Worm (Caenorhabditis elegans): Measurements from ENCODE around the gene gpla-1.
A peak's percentile ranks its signal among the peaks of the same experiment; 100 is the strongest.

gpla-1 gene

DNA sequence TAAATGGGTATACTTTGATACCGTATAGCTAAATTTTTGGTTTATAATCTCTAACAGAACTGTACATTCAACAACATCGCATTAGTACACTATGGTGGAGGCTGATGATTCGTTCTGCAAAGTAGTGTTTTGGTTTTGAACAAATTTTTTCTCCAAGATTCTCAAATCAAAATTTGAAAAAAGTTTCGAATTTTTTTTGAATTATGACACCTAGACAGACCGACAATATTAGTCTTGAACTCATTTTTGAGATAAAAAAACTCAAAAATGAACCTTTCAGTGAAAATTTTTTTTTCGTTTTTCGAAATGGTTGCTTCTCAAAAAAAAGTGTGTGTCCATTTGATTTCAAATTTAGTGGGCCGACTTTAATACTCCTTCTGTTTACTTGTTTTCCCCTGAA, 7.8 kb upstream of the gpla-1 start:
- TF ChIP-seq gmeb-1 (tag; optimal IDR thresholded peaks at IDR 0.05): no peak
- no peak for TF ChIP-seq egl-27 (tag; optimal IDR thresholded peaks at IDR 0.05)
- no peak for TF ChIP-seq elt-3 (tag; optimal IDR thresholded peaks at IDR 0.05)
- TF ChIP-seq sem-4 (tag; optimal IDR thresholded peaks at IDR 0.05): no peak
- no peak for TF ChIP-seq nhr-129 (tag; optimal IDR thresholded peaks at IDR 0.05)
- no peak for TF ChIP-seq mdl-1 (tag; optimal IDR thresholded peaks at IDR 0.05)
- TF ChIP-seq Y55F3AM.14 (GFP tag; optimal IDR thresholded peaks at IDR 0.05): no peak
- no peak for TF ChIP-seq lin-39 (tag; optimal IDR thresholded peaks at IDR 0.05)
- TF ChIP-seq snpc-4 (tag; optimal IDR thresholded peaks at IDR 0.05): no peak
- no peak for TF ChIP-seq zag-1 (tag; optimal IDR thresholded peaks at IDR 0.05)
- no peak for TF ChIP-seq nhr-6 (tag; optimal IDR thresholded peaks at IDR 0.05)
- TF ChIP-seq nhr-10 (tag; optimal IDR thresholded peaks at IDR 0.05): no peak
- TF ChIP-seq dmd-4 (tag; optimal IDR thresholded peaks at IDR 0.05): no peak
- no peak for TF ChIP-seq ceh-82 (tag; optimal IDR thresholded peaks at IDR 0.05)
- TF ChIP-seq nhr-23 (tag; optimal IDR thresholded peaks at IDR 0.05): no peak
- no peak for TF ChIP-seq nhr-237 (tag; optimal IDR thresholded peaks at IDR 0.05)
- no peak for TF ChIP-seq sma-9 (GFP tag; optimal IDR thresholded peaks at IDR 0.05)
- no peak for TF ChIP-seq sma-9 (tag; optimal IDR thresholded peaks at IDR 0.05)
- no peak for TF ChIP-seq ztf-1 (GFP tag; conservative IDR thresholded peaks at IDR 0.05)
- TF ChIP-seq unc-39 (tag; optimal IDR thresholded peaks at IDR 0.05): no peak
- TF ChIP-seq fos-1 (tag; optimal IDR thresholded peaks at IDR 0.05): no peak

DNA sequence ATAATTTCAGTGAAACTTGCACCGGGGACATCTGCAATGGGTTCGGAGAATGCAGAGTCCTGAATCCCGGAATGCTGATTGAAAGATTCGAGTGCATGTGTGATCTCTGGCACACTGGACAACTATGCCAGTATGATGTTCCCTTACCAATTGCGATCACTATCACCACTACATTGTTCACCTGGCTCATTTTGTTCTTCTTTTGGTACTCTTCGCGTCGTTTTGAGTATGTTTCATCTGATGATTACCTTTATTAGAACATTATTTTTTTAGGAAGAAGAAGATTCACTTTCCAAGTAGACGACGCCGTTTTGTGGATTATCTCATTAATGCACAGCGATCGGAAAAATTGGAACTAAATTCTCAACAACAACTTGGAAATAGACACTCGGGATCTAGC, 6.1 kb upstream of the gpla-1 start:
- TF ChIP-seq zag-1 (tag; optimal IDR thresholded peaks at IDR 0.05) (no peak), unc-55 (GFP tag; optimal IDR thresholded peaks at IDR 0.05) (no peak), dmd-4 (tag; optimal IDR thresholded peaks at IDR 0.05) (no peak), ceh-82 (tag; optimal IDR thresholded peaks at IDR 0.05) (no peak), ama-1 (optimal IDR thresholded peaks at IDR 0.05) (no peak), mab-5 (tag; optimal IDR thresholded peaks at IDR 0.05) (no peak), elt-3 (tag; optimal IDR thresholded peaks at IDR 0.05) (no peak), snpc-4 (tag; optimal IDR thresholded peaks at IDR 0.05) (no peak)

DNA sequence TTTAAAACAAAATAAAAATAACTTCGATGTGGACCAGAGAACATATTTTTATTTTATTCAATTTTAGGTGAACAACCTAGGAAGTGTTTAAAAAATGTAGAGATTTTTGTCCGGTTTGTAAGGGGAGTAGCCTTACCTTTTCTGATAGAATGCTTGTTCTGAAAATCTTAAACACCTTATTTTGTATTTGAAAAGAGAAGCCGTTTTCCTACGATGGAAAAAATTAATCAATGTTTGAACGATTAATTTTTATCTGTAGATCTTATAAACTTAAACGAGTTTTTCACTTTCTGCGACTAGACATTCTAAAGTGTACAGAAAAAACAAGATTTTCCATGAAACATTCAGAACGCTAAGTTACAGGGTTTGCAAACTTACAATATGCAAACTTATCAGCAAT, 4.7 kb upstream of the gpla-1 start, which contains the start of gene F58H1.6:
TSS of gene F58H1.6 (plus strand) at position 301 of the 400 bp plus-strand sequence.
- no peak for TF ChIP-seq nhr-21 (tag; optimal IDR thresholded peaks at IDR 0.05)

DNA sequence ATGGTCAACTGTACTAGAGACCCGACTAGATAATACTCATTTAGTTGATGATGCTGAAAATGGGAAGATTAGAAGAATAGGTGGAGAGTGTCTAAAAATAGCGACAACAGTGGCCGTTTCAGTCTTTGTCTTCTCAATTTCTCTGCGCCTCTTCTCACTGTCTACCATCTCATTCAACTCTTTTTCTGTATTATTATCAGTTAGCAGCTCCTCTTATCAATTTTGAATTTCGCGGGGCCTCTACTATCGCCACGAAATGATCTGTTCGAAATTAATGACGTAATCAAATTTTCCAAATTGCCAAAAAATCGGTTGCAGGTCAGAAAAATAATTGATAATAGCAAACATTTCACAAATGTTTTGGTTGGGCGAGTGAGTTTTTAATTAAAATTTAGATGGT, 4.1 kb upstream of the gpla-1 start:
- no peak for TF ChIP-seq sem-4 (tag; optimal IDR thresholded peaks at IDR 0.05)
- peak; percentile 80 for TF ChIP-seq fos-1 (tag; optimal IDR thresholded peaks at IDR 0.05)
- no peak for TF ChIP-seq dmd-4 (tag; optimal IDR thresholded peaks at IDR 0.05)
- peak; percentile 51 for TF ChIP-seq skn-1 (tag; optimal IDR thresholded peaks at IDR 0.05)
- TF ChIP-seq R02D3.7 (tag; optimal IDR thresholded peaks at IDR 0.05): no peak
- peak; percentile 61 for TF ChIP-seq crh-2 (tag; optimal IDR thresholded peaks at IDR 0.05)
- peak; percentile 51 for TF ChIP-seq gmeb-1 (tag; optimal IDR thresholded peaks at IDR 0.05)
- TF ChIP-seq sma-9 (GFP tag; optimal IDR thresholded peaks at IDR 0.05): peak; percentile 57
- TF ChIP-seq sma-9 (tag; optimal IDR thresholded peaks at IDR 0.05): no peak
- TF ChIP-seq ztf-1 (GFP tag; conservative IDR thresholded peaks at IDR 0.05): no peak
- no peak for TF ChIP-seq nhr-77 (tag; optimal IDR thresholded peaks at IDR 0.05)
- no peak for TF ChIP-seq mab-5 (tag; optimal IDR thresholded peaks at IDR 0.05)
- TF ChIP-seq snpc-4 (tag; optimal IDR thresholded peaks at IDR 0.05): no peak
- peak; percentile 70 for TF ChIP-seq F13H6.1 (tag; optimal IDR thresholded peaks at IDR 0.05)

DNA sequence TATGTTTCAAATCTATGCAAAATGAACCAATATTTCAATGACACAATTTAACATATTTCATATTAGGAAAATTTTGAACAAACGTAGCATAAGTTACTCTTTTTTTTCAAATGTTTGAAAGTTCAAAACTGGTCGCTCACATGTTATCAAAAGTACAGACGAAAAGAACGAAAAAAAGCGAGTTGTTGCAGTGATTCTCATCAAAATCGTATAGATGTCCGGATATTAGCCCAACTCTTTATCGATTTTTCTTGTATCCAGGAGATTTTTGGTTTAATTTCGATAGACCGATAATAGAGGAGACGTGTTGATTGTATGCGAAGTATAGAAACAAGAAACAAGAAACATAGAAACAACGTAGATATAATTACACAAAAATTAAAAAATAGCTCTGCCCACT, 2.7 kb upstream of the gpla-1 start:
- TF ChIP-seq R02D3.7 (tag; optimal IDR thresholded peaks at IDR 0.05) (no peak), sma-3 (GFP tag; optimal IDR thresholded peaks at IDR 0.05) (no peak), lsy-2 (tag; optimal IDR thresholded peaks at IDR 0.05) (no peak), Y55F3AM.14 (GFP tag; optimal IDR thresholded peaks at IDR 0.05) (no peak), ztf-11 (tag; optimal IDR thresholded peaks at IDR 0.05) (no peak), lin-39 (tag; optimal IDR thresholded peaks at IDR 0.05) (no peak)

DNA sequence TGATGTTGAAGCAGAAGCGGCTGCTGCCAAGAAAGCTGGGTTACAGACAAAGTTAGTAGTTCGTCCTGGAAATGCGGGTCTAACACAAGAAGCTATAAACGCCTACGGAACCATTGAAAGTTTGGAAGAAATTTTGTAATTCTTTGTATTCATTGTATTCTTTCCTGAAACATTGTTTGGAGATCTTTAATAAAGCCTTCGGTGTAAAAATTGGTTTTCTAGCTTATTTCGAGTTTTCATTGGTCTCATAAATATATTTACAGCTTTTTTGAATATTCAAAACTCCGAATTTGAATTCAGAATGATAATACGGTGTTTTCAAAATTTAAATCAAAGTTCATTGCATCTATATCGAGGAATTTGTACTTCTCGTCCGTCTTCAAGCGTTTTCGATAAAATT, 2.8 kb downstream of the gpla-1 start, which contains the start of gene F58H1.8:
TSS of gene F58H1.8 (plus strand) at position 301 of the 400 bp plus-strand sequence.
- TF ChIP-seq ztf-4 (tag; optimal IDR thresholded peaks at IDR 0.05) (no peak), alr-1 (tag; optimal IDR thresholded peaks at IDR 0.05) (no peak), Y55F3AM.14 (GFP tag; optimal IDR thresholded peaks at IDR 0.05) (no peak), sem-4 (tag; optimal IDR thresholded peaks at IDR 0.05) (no peak), lin-11 (tag; optimal IDR thresholded peaks at IDR 0.05) (no peak), unc-55 (GFP tag; optimal IDR thresholded peaks at IDR 0.05) (no peak), nhr-77 (tag; optimal IDR thresholded peaks at IDR 0.05) (no peak)

All from whole organism, L2 larva.